Worm (Caenorhabditis elegans) whole organism, early embryonic: Measurements from ENCODE around the gene C13G3.1.

Experiments used
- ama-1 ChIP-seq: fragments of 150-350 bp; optimal IDR thresholded peaks from 2 replicates; lab custom pipeline; 2014
- ceh-13 ChIP-seq: fragments of 200-800 bp; sonication (Bioruptor generic); optimal IDR thresholded peaks from 2 replicates; lab custom pipeline; 2018; ENCODE audit warnings: mild to moderate bottlenecking, missing genetic modification characterization, missing compliant biosample characterization
- ceh-36 ChIP-seq: sonication (generic microtip); optimal IDR thresholded peaks from 2 replicates; lab custom pipeline; 2016; ENCODE audit warnings: missing genetic modification characterization, inconsistent platforms, missing compliant biosample characterization
- hmbx-1 ChIP-seq: sonication (generic microtip); optimal IDR thresholded peaks from 2 replicates; lab custom pipeline; 2016; ENCODE audit warnings: mild to moderate bottlenecking, missing genetic modification characterization, missing compliant biosample characterization
- hmg-4 ChIP-seq: fragments of 200-800 bp; sonication (Bioruptor generic); optimal IDR thresholded peaks from 2 replicates; lab custom pipeline; 2018; ENCODE audit warnings: mild to moderate bottlenecking, missing genetic modification characterization, missing compliant biosample characterization
- hnd-1 ChIP-seq: sonication (generic microtip); optimal IDR thresholded peaks from 2 replicates; lab custom pipeline; 2016; ENCODE audit warnings: missing genetic modification characterization, missing compliant biosample characterization
- sea-1 ChIP-seq: fragments of 200-800 bp; sonication (Bioruptor generic); conservative IDR thresholded peaks from 2 replicates; pipeline ENCODE4 v1.3.6; 2022; ENCODE audit warnings: missing genetic modification characterization, missing compliant biosample characterization
- tbx-37 ChIP-seq: fragments of 200-800 bp; sonication (Bioruptor generic); conservative IDR thresholded peaks from 2 replicates; pipeline ENCODE4 v1.3.6; 2022; ENCODE audit warnings: missing genetic modification reagents, missing genetic modification characterization, missing compliant biosample characterization

ce11 chrV:10970930-10971329 lies 41.3 kb downstream of the C13G3.1 start:
- TF ChIP-seq ama-1 (lab: Kevin White, UChicago) (no peak), sea-1 (no peak), hmbx-1 (no peak), hnd-1 (no peak), hmg-4 (GFP tag; lab: Kevin White, UChicago) (no peak), tbx-37 (GFP tag; lab: Robert Waterston, UW) (no peak), ceh-36 (no peak), ceh-13 (GFP tag; lab: Kevin White, UChicago) (no peak)
